Fruit fly (Drosophila melanogaster): ENCODE results near the gene hook.

dm6 chr2L:19054516-19054887, 21.2 kb upstream of the hook start:
- TF ChIP-seq Clk (GFP tag; optimal IDR thresholded peaks at IDR 0.05), result no peak
- no peak for TF ChIP-seq Crg-1 (GFP tag; optimal IDR thresholded peaks at IDR 0.05)
- TF ChIP-seq Mnt (GFP tag; optimal IDR thresholded peaks at IDR 0.05), result no peak
- no peak for TF ChIP-seq CG12768 (GFP tag; optimal IDR thresholded peaks at IDR 0.05)
- no peak for TF ChIP-seq bab1 (GFP tag; optimal IDR thresholded peaks at IDR 0.05)
- no peak for TF ChIP-seq Hr96 (GFP tag; optimal IDR thresholded peaks at IDR 0.05)
- TF ChIP-seq CG5204 (GFP tag; optimal IDR thresholded peaks at IDR 0.05), result no peak
- no peak for TF ChIP-seq CG7045 (GFP tag; optimal IDR thresholded peaks at IDR 0.05)
- TF ChIP-seq tj (GFP tag; optimal IDR thresholded peaks at IDR 0.05), result no peak
